Fruit fly (Drosophila melanogaster) whole organism, embryonic: Measurements from ENCODE around the gene CG3529.

Experiments
- Bgb ChIP-seq: fragments of 200-800 bp; sonication (Bioruptor generic); IDR thresholded peaks from 2 replicates; pipeline ENCODE4 v1.3.6; 2022; ENCODE audit warnings: missing biosample characterization, missing genetic modification characterization; ENCODE audit not compliant: partially characterized antibody
- CG10543 ChIP-seq: fragments of 200-800 bp; sonication (Bioruptor generic); optimal IDR thresholded peaks from 3 replicates; lab custom pipeline; 2017; ENCODE audit warnings: missing biosample characterization, mild to moderate bottlenecking, missing genetic modification characterization, moderate library complexity
- CG10654 ChIP-seq: fragments of 200-800 bp; sonication (Bioruptor generic); optimal IDR thresholded peaks from 2 replicates; lab custom pipeline; 2016; ENCODE audit warnings: missing biosample characterization, missing genetic modification characterization
- CG11695 ChIP-seq: fragments of 200-800 bp; sonication (Bioruptor generic); IDR thresholded peaks from 3 replicates; pipeline ENCODE4 v1.3.6; 2022; ENCODE audit warnings: missing biosample characterization, missing genetic modification characterization
- CG1233 ChIP-seq: fragments of 200-800 bp; sonication (Bioruptor generic); optimal IDR thresholded peaks from 4 replicates; lab custom pipeline; 2018; ENCODE audit warnings: missing biosample characterization, mild to moderate bottlenecking, missing genetic modification characterization
- CG14667 ChIP-seq: fragments of 200-800 bp; sonication (Bioruptor generic); IDR thresholded peaks from 2 replicates; pipeline ENCODE4 v1.3.6; 2022; ENCODE audit warnings: missing biosample characterization, missing genetic modification characterization
- CG15601 ChIP-seq: fragments of 200-800 bp; sonication (Bioruptor generic); optimal IDR thresholded peaks from 3 replicates; lab custom pipeline; 2019; ENCODE audit warnings: missing biosample characterization, mild to moderate bottlenecking, missing genetic modification characterization, moderate library complexity
- CG1647 ChIP-seq: fragments of 200-800 bp; sonication (Bioruptor generic); optimal IDR thresholded peaks from 3 replicates; lab custom pipeline; 2016; ENCODE audit warnings: missing biosample characterization, missing genetic modification characterization
- CG17359 ChIP-seq: fragments of 200-800 bp; sonication (Bioruptor generic); optimal IDR thresholded peaks from 3 replicates; lab custom pipeline; 2018; ENCODE audit warnings: missing biosample characterization, mild to moderate bottlenecking, missing genetic modification characterization, moderate library complexity
- CG17361 ChIP-seq: fragments of 200-800 bp; sonication (Bioruptor generic); IDR thresholded peaks from 3 replicates; pipeline ENCODE4 v1.3.6; 2022; ENCODE audit warnings: missing biosample characterization, missing genetic modification characterization
- CG31224 ChIP-seq: fragments of 200-800 bp; sonication (Bioruptor generic); IDR thresholded peaks from 2 replicates; pipeline ENCODE4 v1.3.6; 2022; ENCODE audit warnings: missing biosample characterization, missing genetic modification characterization
- CG4328 ChIP-seq: fragments of 200-800 bp; sonication (Bioruptor generic); optimal IDR thresholded peaks from 3 replicates; lab custom pipeline; 2017; ENCODE audit warnings: missing biosample characterization, missing genetic modification reagents, missing genetic modification characterization
- CG43689 ChIP-seq: fragments of 200-800 bp; sonication (Bioruptor generic); IDR thresholded peaks from 2 replicates; pipeline ENCODE4 v1.3.6; 2022; ENCODE audit warnings: missing biosample characterization, missing genetic modification characterization
- CG4707 ChIP-seq: fragments of 200-800 bp; sonication (Bioruptor generic); optimal IDR thresholded peaks from 2 replicates; lab custom pipeline; 2018; ENCODE audit warnings: missing biosample characterization, mild to moderate bottlenecking, missing genetic modification characterization, moderate library complexity
- CG7556 ChIP-seq: fragments of 200-800 bp; sonication (Bioruptor generic); optimal IDR thresholded peaks from 2 replicates; lab custom pipeline; 2017; ENCODE audit warnings: missing biosample characterization, mild to moderate bottlenecking, missing genetic modification characterization
- CG7928 ChIP-seq: fragments of 200-800 bp; sonication (Bioruptor generic); optimal IDR thresholded peaks from 2 replicates; lab custom pipeline; 2017; ENCODE audit warnings: missing biosample characterization, mild to moderate bottlenecking, missing genetic modification characterization
- CG8924 ChIP-seq: fragments of 200-800 bp; optimal IDR thresholded peaks from 3 replicates; lab custom pipeline; 2019; ENCODE audit warnings: missing biosample characterization, mild to moderate bottlenecking, missing genetic modification characterization, moderate library complexity
- CG9797 ChIP-seq: fragments of 200-800 bp; sonication (Bioruptor generic); optimal IDR thresholded peaks from 3 replicates; lab custom pipeline; 2018; ENCODE audit warnings: missing biosample characterization, mild to moderate bottlenecking, missing genetic modification characterization
- CoRest ChIP-seq: fragments of 200-800 bp; sonication (Bioruptor generic); optimal IDR thresholded peaks from 3 replicates; lab custom pipeline; 2018; ENCODE audit warnings: missing biosample characterization, mild to moderate bottlenecking, missing genetic modification characterization, moderate library complexity
- Hmr ChIP-seq: fragments of 200-800 bp; sonication (Bioruptor generic); optimal IDR thresholded peaks from 3 replicates; lab custom pipeline; 2017; ENCODE audit warnings: mild to moderate bottlenecking, missing biosample characterization, missing genetic modification reagents, missing genetic modification characterization
- Max ChIP-seq: fragments of 200-800 bp; sonication (Bioruptor generic); optimal IDR thresholded peaks from 2 replicates; lab custom pipeline; 2016; ENCODE audit warnings: missing biosample characterization, mild to moderate bottlenecking, missing genetic modification characterization
- Med ChIP-seq: fragments of 200-800 bp; sonication (Bioruptor generic); peaks from one replicate; lab custom pipeline; 2016; ENCODE audit warnings: missing biosample characterization, missing genetic modification characterization, mild to moderate bottlenecking, inconsistent platforms, moderate library complexity
- Nf-YB ChIP-seq: fragments of 200-800 bp; sonication (Bioruptor generic); optimal IDR thresholded peaks from 3 replicates; lab custom pipeline; 2019; ENCODE audit warnings: missing biosample characterization, mild to moderate bottlenecking, missing genetic modification characterization, moderate library complexity
- Six4 ChIP-seq: fragments of 200-800 bp; sonication (Bioruptor generic); optimal IDR thresholded peaks from 2 replicates; lab custom pipeline; 2016; ENCODE audit warnings: missing biosample characterization, missing genetic modification characterization
- Sry-δ ChIP-seq: fragments of 200-800 bp; sonication (Bioruptor generic); optimal IDR thresholded peaks from 2 replicates; lab custom pipeline; 2016; ENCODE audit warnings: missing biosample characterization, missing genetic modification characterization
- TFAM ChIP-seq: fragments of 200-800 bp; sonication (Bioruptor generic); optimal IDR thresholded peaks from 2 replicates; lab custom pipeline; 2017; ENCODE audit warnings: missing biosample characterization, missing genetic modification characterization, inconsistent platforms
- Taf1 ChIP-seq: fragments of 200-800 bp; sonication (Bioruptor generic); IDR thresholded peaks from 2 replicates; pipeline ENCODE4 v1.3.6; 2022; ENCODE audit warnings: missing biosample characterization, missing genetic modification characterization
- Tbp ChIP-seq: fragments of >200 bp; optimal IDR thresholded peaks from 2 replicates; lab custom pipeline; 2018; ENCODE audit warnings: missing biosample characterization, missing genetic modification characterization
- ac ChIP-seq: fragments of 200-800 bp; sonication (Bioruptor generic); optimal IDR thresholded peaks from 3 replicates; lab custom pipeline; 2017; ENCODE audit warnings: missing biosample characterization, mild to moderate bottlenecking, missing genetic modification characterization
- bab2 ChIP-seq: fragments of 200-800 bp; sonication (Bioruptor generic); optimal IDR thresholded peaks from 2 replicates; lab custom pipeline; 2016; ENCODE audit warnings: missing biosample characterization, missing genetic modification characterization
- ci ChIP-seq: fragments of 200-800 bp; sonication (Bioruptor generic); IDR thresholded peaks from 3 replicates; pipeline ENCODE4 v1.3.6; 2022; ENCODE audit warnings: missing biosample characterization, missing genetic modification characterization
- croc ChIP-seq: fragments of 200-800 bp; sonication (Bioruptor generic); conservative IDR thresholded peaks from 3 replicates; pipeline ENCODE4 v1.3.6; 2022; ENCODE audit warnings: missing biosample characterization, missing genetic modification characterization
- danr ChIP-seq: fragments of 200-800 bp; sonication (Bioruptor generic); IDR thresholded peaks from 2 replicates; pipeline ENCODE4 v1.3.6; 2022; ENCODE audit warnings: missing biosample characterization, missing genetic modification characterization
- dimm ChIP-seq: fragments of 200-800 bp; sonication (Bioruptor generic); IDR thresholded peaks from 2 replicates; pipeline ENCODE4 v1.3.6; 2022; ENCODE audit warnings: missing biosample characterization, missing genetic modification characterization
- ems ChIP-seq: fragments of 200-800 bp; sonication (Bioruptor generic); optimal IDR thresholded peaks from 3 replicates; lab custom pipeline; 2016; ENCODE audit warnings: missing biosample characterization, missing genetic modification characterization
- en ChIP-seq: fragments of 200-800 bp; sonication (Bioruptor generic); optimal IDR thresholded peaks from 2 replicates; lab custom pipeline; 2016; ENCODE audit warnings: missing biosample characterization, missing genetic modification characterization
- exex ChIP-seq: fragments of 200-800 bp; sonication (Bioruptor generic); optimal IDR thresholded peaks from 4 replicates; lab custom pipeline; 2018; ENCODE audit warnings: missing biosample characterization, mild to moderate bottlenecking, missing genetic modification characterization, moderate library complexity
- gfzf ChIP-seq: fragments of 200-800 bp; sonication (Bioruptor generic); optimal IDR thresholded peaks from 2 replicates; lab custom pipeline; 2016; ENCODE audit warnings: missing biosample characterization, mild to moderate bottlenecking, missing genetic modification characterization, moderate library complexity
- hkb ChIP-seq, 2 experiments: fragments of 200-800 bp in 1 of 2; fragments of >200 bp in 1 of 2; sonication (Bioruptor generic) in 1 of 2; IDR thresholded peaks in 1 of 2; optimal IDR thresholded peaks in 1 of 2; 2 replicates each; pipeline versions ENCODE4 v1.3.6 to Lab custom; 2017 to 2022; ENCODE audit warnings: missing biosample characterization in 1 of 2, missing genetic modification characterization in 1 of 2
- pan ChIP-seq, 4 experiments: fragments of >200 bp in 3 of 4; fragments of 200-800 bp in 1 of 4; sonication (Bioruptor generic) in 1 of 4; optimal IDR thresholded peaks in 3 of 4; IDR thresholded peaks in 1 of 4; 2 replicates each; pipeline versions ENCODE4 v1.3.6 to Lab custom; 2017 to 2022; ENCODE audit warnings: missing biosample characterization in 2 of 4, missing genetic modification characterization in 2 of 4, mixed read lengths in 1 of 4
- pfk ChIP-seq: fragments of 200-800 bp; sonication (Bioruptor generic); optimal IDR thresholded peaks from 2 replicates; lab custom pipeline; 2018; ENCODE audit warnings: missing biosample characterization, mild to moderate bottlenecking, missing genetic modification characterization, moderate library complexity
- prd ChIP-seq, 3 experiments: fragments of >200 bp in 2 of 3; fragments of 200-800 bp in 1 of 3; sonication (Bioruptor generic) in 1 of 3; optimal IDR thresholded peaks in 2 of 3; IDR thresholded peaks in 1 of 3; 2 replicates in 2 of 3; 3 replicates in 1 of 3; pipeline versions ENCODE4 v1.3.6 to Lab custom; 2017 to 2022; ENCODE audit warnings: missing biosample characterization in 1 of 3, missing genetic modification characterization in 1 of 3
- slbo ChIP-seq: fragments of 200-800 bp; sonication (Bioruptor generic); IDR thresholded peaks from 2 replicates; pipeline ENCODE4 v1.3.6; 2022; ENCODE audit warnings: missing biosample characterization, missing genetic modification characterization
- slou ChIP-seq: fragments of 200-800 bp; sonication (Bioruptor generic); optimal IDR thresholded peaks from 3 replicates; lab custom pipeline; 2016; ENCODE audit warnings: missing biosample characterization, missing genetic modification characterization
- sna ChIP-seq: fragments of 200-800 bp; sonication (Bioruptor generic); IDR thresholded peaks from 2 replicates; pipeline ENCODE4 v1.3.6; 2022; ENCODE audit warnings: missing biosample characterization, missing genetic modification characterization; ENCODE audit not compliant: partially characterized antibody
- sqz ChIP-seq: fragments of 200-800 bp; sonication (Bioruptor generic); optimal IDR thresholded peaks from 3 replicates; lab custom pipeline; 2018; ENCODE audit warnings: missing biosample characterization, mild to moderate bottlenecking, missing genetic modification characterization
- ssp ChIP-seq: fragments of 200-800 bp; sonication (Bioruptor generic); IDR thresholded peaks from 2 replicates; pipeline ENCODE4 v1.3.6; 2022; ENCODE audit warnings: missing biosample characterization, missing genetic modification characterization
- tgo ChIP-seq: fragments of 200-800 bp; sonication (Bioruptor generic); IDR thresholded peaks from 3 replicates; pipeline ENCODE4 v1.3.6; 2022; ENCODE audit warnings: missing biosample characterization, missing genetic modification characterization

The CG3529 gene

DNA sequence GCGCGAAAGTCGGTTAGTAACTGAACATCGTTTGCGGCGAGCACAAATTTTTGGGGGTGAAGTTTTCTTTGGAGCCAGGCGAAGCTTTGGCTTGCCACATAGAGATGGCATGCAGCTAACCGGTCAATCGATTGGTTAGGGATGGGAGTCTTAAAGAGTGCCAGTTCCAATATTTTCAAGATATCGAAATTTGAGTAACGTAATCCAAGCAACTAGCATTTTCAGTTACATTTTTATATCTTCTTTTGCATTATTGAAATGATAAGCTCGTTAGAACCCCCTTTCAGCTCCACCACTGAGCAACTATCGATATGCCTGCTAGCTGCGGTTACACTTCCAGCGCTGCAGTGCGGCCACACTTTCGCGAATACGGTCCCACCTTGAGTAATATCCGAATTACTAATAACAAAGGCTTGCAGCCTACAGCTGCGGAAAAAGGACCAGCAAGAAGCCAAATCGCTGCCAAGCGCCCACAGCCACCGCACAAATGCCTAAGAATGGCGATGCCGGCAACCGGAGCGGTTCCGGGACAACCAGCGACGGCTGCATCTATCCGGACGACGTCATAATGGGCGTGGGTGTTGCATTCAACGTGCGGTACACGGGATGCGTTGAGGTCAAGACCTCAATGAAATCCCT is 19.9 kb upstream of the CG3529 start, which contains the start of the genes Atat and Shc (continued):
- TF ChIP-seq sna (GFP tag; lab: Robert Waterston, UW) (peak; percentile 92), CG1233 (GFP tag; lab: Kevin White, UChicago) (peak; percentile 98), gfzf (peak; percentile 89), CG10654 (GFP tag; lab: Kevin White, UChicago) (peak; percentile 99), slou (peak; percentile 99), pfk (GFP tag; lab: Kevin White, UChicago) (peak; percentile 66), CG17359 (tag; lab: Kevin White, UChicago) (peak; percentile 98), prd (optimal IDR thresholded peaks at IDR 0.05; lab: Kevin White, UChicago) (no peak), prd (GFP tag; IDR thresholded peaks at IDR 0.05; lab: Robert Waterston, UW) (peak; percentile 100), ci (GFP tag; lab: Robert Waterston, UW) (peak; percentile 99), slbo (peak; percentile 100), CG9797 (peak; percentile 100), sqz (GFP tag; lab: Kevin White, UChicago) (peak; percentile 74), tgo (GFP tag; lab: Robert Waterston, UW) (peak; percentile 100), Six4 (GFP tag; lab: Kevin White, UChicago) (peak; percentile 99), dimm (GFP tag; lab: Robert Waterston, UW) (peak; percentile 98), bab2 (GFP tag; lab: Kevin White, UChicago) (peak; percentile 100), danr (GFP tag; lab: Robert Waterston, UW) (peak; percentile 99), CG43689 (GFP tag; lab: Robert Waterston, UW) (peak; percentile 98), ems (peak; percentile 99), CG4328 (GFP tag; lab: Kevin White, UChicago) (peak; percentile 97), Bgb (GFP tag; lab: Robert Waterston, UW) (peak; percentile 89), CG1647 (GFP tag; lab: Kevin White, UChicago) (peak; percentile 99), exex (tag; lab: Kevin White, UChicago) (peak; percentile 91), ac (GFP tag; lab: Kevin White, UChicago) (peak; percentile 92), CG10543 (GFP tag; lab: Kevin White, UChicago) (peak; percentile 98), CG17361 (GFP tag; lab: Robert Waterston, UW) (peak; percentile 98), hkb (optimal IDR thresholded peaks at IDR 0.05; lab: Kevin White, UChicago) (peak; percentile 90), hkb (GFP tag; IDR thresholded peaks at IDR 0.05; lab: Robert Waterston, UW) (peak; percentile 98), croc (GFP tag; lab: Robert Waterston, UW) (peak; percentile 99), CG11695 (GFP tag; lab: Robert Waterston, UW) (peak; percentile 97), Med (GFP tag; lab: Kevin White, UChicago) (peak; percentile 100), Max (peak; percentile 99), TFAM (GFP tag; lab: Kevin White, UChicago) (peak; percentile 89), CG8924 (tag; lab: Kevin White, UChicago) (peak; percentile 98), Sry-δ (GFP tag; lab: Kevin White, UChicago) (peak; percentile 100), CG7928 (GFP tag; lab: Kevin White, UChicago) (peak; percentile 85), CG14667 (GFP tag; lab: Robert Waterston, UW) (peak; percentile 100), Nf-YB (GFP tag; lab: Kevin White, UChicago) (peak; percentile 87), en (GFP tag; lab: Kevin White, UChicago) (peak; percentile 98), CG4707 (GFP tag; lab: Kevin White, UChicago) (peak; percentile 81), pan (optimal IDR thresholded peaks at IDR 0.05; lab: Kevin White, UChicago) (no peak), pan (GFP tag; optimal IDR thresholded peaks at IDR 0.05 in 1 of 2, IDR thresholded peaks at IDR 0.05 in 1 of 2) (peak in 1 of 2 experiments; percentile 99), Hmr (GFP tag; lab: Kevin White, UChicago) (peak; percentile 99), Tbp (GFP tag; lab: Kevin White, UChicago) (no peak), CG31224 (GFP tag; lab: Robert Waterston, UW) (peak; percentile 98), CoRest (tag; lab: Kevin White, UChicago) (peak; percentile 99), ssp (peak; percentile 97), Taf1 (GFP tag; lab: Robert Waterston, UW) (peak; percentile 99), CG15601 (tag; lab: Kevin White, UChicago) (peak; percentile 97), CG7556 (GFP tag; lab: Kevin White, UChicago) (peak; percentile 96)
